Worm (Caenorhabditis elegans): ENCODE measurements around the gene C49A9.4.

ce11 chrIV:6219429-6219828 is at the start of gene C49A9.4:
- TF ChIP-seq B0310.2 (tag; optimal IDR thresholded peaks at IDR 0.05) (no peak), scrt-1 (GFP tag; IDR thresholded peaks at IDR 0.05) (no peak), tbx-11 (GFP tag; IDR thresholded peaks at IDR 0.05) (no peak), sea-1 (GFP tag; conservative IDR thresholded peaks at IDR 0.05) (no peak), ama-1 (optimal IDR thresholded peaks at IDR 0.05) (no peak), F13C5.2 (tag; optimal IDR thresholded peaks at IDR 0.05) (no peak)

Measured in whole organism, early embryonic.